Worm (Caenorhabditis elegans): ENCODE data around the gene F56D5.3.
A peak's percentile ranks its signal among the peaks of the same experiment; 100 is the strongest.

The F56D5.3 gene

DNA sequence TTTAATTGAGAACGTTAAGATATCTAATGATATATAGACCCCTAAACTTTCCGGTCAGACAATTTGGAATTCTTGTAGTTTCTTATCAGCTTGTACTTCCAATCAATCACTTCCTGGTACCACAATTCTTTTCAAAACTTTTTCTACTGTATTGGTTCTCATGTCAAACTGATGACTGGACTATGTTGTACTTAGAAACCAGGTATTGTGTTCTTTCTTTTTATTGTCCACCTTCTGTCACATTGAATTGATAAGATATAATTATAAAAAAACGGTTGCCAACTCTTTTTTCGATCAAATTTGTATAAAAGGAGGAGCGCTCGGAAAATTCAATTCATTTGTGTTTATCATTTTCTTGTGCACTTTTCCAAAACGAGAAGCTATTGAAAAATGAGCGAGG lies 19.1 kb upstream of the F56D5.3 start, which contains the start of gene C10C5.4:
TSS of gene C10C5.4 (plus strand) at position 281 of the 400 bp plus-strand sequence.
- TF ChIP-seq mdl-1 (tag; optimal IDR thresholded peaks at IDR 0.05) (no peak), nhr-129 (tag; optimal IDR thresholded peaks at IDR 0.05) (no peak), aly-2 (tag; optimal IDR thresholded peaks at IDR 0.05) (no peak), lin-39 (tag; optimal IDR thresholded peaks at IDR 0.05) (no peak), lin-13 (GFP tag; optimal IDR thresholded peaks at IDR 0.05) (no peak), C34F6.9 (tag; optimal IDR thresholded peaks at IDR 0.05) (no peak), mab-5 (tag; optimal IDR thresholded peaks at IDR 0.05) (no peak), nhr-21 (tag; optimal IDR thresholded peaks at IDR 0.05) (no peak), blmp-1 (tag; optimal IDR thresholded peaks at IDR 0.05; ENCODE audit: insufficient read depth) (no peak), lsy-2 (tag; optimal IDR thresholded peaks at IDR 0.05) (no peak), unc-62 (GFP tag; optimal IDR thresholded peaks at IDR 0.05) (no peak), nhr-77 (tag; optimal IDR thresholded peaks at IDR 0.05) (no peak), snpc-4 (tag; optimal IDR thresholded peaks at IDR 0.05) (no peak), R02D3.7 (tag; optimal IDR thresholded peaks at IDR 0.05) (no peak)

DNA sequence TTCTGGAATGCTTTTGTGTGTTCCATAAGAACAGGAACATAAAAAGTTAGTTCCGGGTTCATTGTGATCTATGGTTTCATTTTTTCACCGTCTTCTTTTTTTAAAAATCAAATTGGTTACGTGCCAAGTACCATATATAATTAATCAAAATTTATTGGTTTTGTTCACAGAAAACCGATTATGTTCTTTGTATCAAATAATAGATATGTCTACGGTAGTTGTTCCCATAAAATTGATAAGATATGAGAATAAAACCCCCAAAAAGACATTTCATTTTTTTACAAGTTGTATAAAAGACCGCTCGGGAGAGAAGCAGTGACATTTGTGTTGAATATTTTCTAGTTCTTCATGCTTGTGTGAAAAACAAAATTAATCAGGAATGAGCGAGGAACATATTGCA lies 16.2 kb upstream of the F56D5.3 start, which contains the start of gene C10C5.5:
TSS of gene C10C5.5 (plus strand) at position 301 of the 400 bp plus-strand sequence.
- no peak for TF ChIP-seq lin-11 (tag; optimal IDR thresholded peaks at IDR 0.05)
- no peak for TF ChIP-seq sma-9 (GFP tag; optimal IDR thresholded peaks at IDR 0.05)
- no peak for TF ChIP-seq sma-9 (tag; optimal IDR thresholded peaks at IDR 0.05)

DNA sequence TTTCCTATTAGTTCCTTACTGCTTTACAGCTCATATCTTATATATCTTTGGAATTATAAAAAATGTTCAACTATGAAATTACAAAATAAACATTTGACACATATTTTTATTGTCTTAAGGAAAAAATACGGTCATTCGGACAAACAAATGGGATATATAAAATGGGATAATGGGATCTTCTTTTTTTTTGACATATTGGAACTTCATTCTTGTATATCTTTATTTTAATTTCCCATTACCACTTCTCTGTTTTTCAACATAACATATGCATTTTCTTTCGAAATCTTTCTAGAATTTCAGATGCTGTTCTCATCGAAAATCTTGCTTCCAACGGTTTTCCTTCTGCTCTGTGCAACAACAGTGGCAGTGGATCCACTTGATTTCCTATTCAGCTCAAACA lies 12.6 kb upstream of the F56D5.3 start, which contains the start of gene C10C5.7:
TSS of gene C10C5.7 (plus strand) at position 301 of the 400 bp plus-strand sequence.
- no peak for TF ChIP-seq unc-55 (GFP tag; optimal IDR thresholded peaks at IDR 0.05)
- TF ChIP-seq zag-1 (tag; optimal IDR thresholded peaks at IDR 0.05): no peak
- TF ChIP-seq mdl-1 (tag; optimal IDR thresholded peaks at IDR 0.05): no peak
- TF ChIP-seq blmp-1 (tag; optimal IDR thresholded peaks at IDR 0.05; ENCODE audit: insufficient read depth): no peak
- no peak for TF ChIP-seq unc-62 (GFP tag; optimal IDR thresholded peaks at IDR 0.05)
- no peak for TF ChIP-seq unc-39 (tag; optimal IDR thresholded peaks at IDR 0.05)
- TF ChIP-seq nhr-129 (tag; optimal IDR thresholded peaks at IDR 0.05): no peak
- no peak for TF ChIP-seq lin-11 (tag; optimal IDR thresholded peaks at IDR 0.05)
- TF ChIP-seq aly-2 (tag; optimal IDR thresholded peaks at IDR 0.05): no peak
- TF ChIP-seq ceh-16 (tag; optimal IDR thresholded peaks at IDR 0.05): no peak
- TF ChIP-seq Y55F3AM.14 (GFP tag; optimal IDR thresholded peaks at IDR 0.05): no peak

DNA sequence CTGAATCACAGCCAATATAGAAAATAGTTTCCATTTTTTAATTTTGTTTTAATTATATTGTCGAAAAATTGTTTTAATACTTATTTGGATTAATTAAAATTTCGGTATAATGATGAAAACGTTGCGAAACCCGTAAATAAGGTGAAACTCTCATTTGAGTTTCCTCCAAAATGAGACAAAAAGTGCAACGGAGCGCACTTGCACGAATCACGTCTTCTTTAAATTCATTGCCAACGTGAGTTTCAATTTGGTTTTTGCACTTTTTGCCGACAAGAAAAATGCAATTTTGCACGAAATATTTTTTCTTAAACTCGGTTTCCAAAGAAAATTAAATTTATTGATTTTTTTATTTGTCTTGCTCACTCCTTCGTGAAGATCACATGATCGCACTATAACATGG lies 11.3 kb upstream of the F56D5.3 start, which contains the start of gene daf-15:
TSS of gene daf-15 (plus strand) at position 171 of the 400 bp plus-strand sequence.
- no peak for TF ChIP-seq zag-1 (tag; optimal IDR thresholded peaks at IDR 0.05)
- peak; percentile 26 for TF ChIP-seq F13H6.1 (tag; optimal IDR thresholded peaks at IDR 0.05)
- TF ChIP-seq sma-9 (GFP tag; optimal IDR thresholded peaks at IDR 0.05): peak; percentile 36
- no peak for TF ChIP-seq sma-9 (tag; optimal IDR thresholded peaks at IDR 0.05)
- TF ChIP-seq nhr-25 (tag; optimal IDR thresholded peaks at IDR 0.05): peak; percentile 11
- TF ChIP-seq gmeb-1 (tag; optimal IDR thresholded peaks at IDR 0.05): peak; percentile 96
- TF ChIP-seq lsy-2 (tag; optimal IDR thresholded peaks at IDR 0.05): peak; percentile 37 to 76
- peak; percentile 93 for TF ChIP-seq unc-55 (GFP tag; optimal IDR thresholded peaks at IDR 0.05)
- peak; percentile 31 for TF ChIP-seq fos-1 (tag; optimal IDR thresholded peaks at IDR 0.05)
- no peak for TF ChIP-seq elt-1 (tag; optimal IDR thresholded peaks at IDR 0.05)
- TF ChIP-seq C34F6.9 (tag; optimal IDR thresholded peaks at IDR 0.05): peak; percentile 64
- peak; percentile 56 for TF ChIP-seq sma-3 (GFP tag; optimal IDR thresholded peaks at IDR 0.05)
- peak; percentile 64 for TF ChIP-seq crh-2 (tag; optimal IDR thresholded peaks at IDR 0.05)
- TF ChIP-seq sem-4 (tag; optimal IDR thresholded peaks at IDR 0.05): no peak
- TF ChIP-seq snpc-4 (tag; optimal IDR thresholded peaks at IDR 0.05): peak; percentile 47
- no peak for TF ChIP-seq unc-62 (GFP tag; optimal IDR thresholded peaks at IDR 0.05)

DNA sequence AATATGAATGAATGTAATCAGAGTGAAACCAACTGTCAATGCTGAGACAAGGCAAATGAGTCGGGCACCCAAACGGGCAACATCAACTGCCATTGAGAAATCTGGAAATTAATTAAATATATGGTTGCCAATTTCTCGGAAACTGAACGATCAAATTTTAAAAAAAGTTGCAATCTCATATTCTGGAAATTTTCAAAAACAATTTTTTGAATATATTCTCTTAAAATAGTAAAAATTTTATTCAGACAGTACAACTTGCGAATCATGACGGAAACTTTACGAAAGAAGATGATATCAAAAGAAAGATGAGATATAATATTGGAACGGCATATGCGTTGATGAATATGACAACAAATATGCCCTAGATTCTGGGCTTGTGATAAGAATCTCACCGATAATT lies 1.3 kb upstream of the F56D5.3 start, which contains the start of gene col-121:
TSS of gene col-121 (minus strand) at position 101 of the 400 bp plus-strand sequence.
- TF ChIP-seq nhr-237 (tag; optimal IDR thresholded peaks at IDR 0.05): no peak

DNA sequence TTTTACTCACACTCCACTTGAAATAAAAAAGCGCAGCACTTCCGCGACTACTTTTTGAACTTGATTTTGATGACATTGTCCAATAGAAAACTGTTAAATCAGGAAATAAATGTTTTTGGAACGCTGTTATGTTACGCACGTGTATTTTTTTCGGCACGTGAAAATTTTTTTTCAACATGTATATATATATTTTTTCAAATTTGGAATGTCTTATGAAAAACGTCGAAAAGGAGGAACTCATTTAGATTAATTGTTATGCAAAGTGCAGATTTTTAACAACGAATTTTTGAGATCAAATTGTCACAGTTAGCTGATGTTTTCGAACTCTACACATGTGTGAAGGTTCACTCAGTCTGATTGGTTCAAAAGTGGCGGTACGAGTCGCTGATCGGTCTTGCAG lies 1.1 kb downstream of the F56D5.3 start, which contains the start of gene F56D5.2:
TSS of gene F56D5.2 (minus strand) at position 101 of the 400 bp plus-strand sequence.
- TF ChIP-seq gmeb-1 (tag; optimal IDR thresholded peaks at IDR 0.05) (no peak), crh-2 (tag; optimal IDR thresholded peaks at IDR 0.05) (no peak), ceh-82 (tag; optimal IDR thresholded peaks at IDR 0.05) (no peak), unc-55 (GFP tag; optimal IDR thresholded peaks at IDR 0.05) (no peak)
